Worm (Caenorhabditis elegans) whole organism, early embryonic: ENCODE data around the gene fbxa-138.

Experiments used
- B0310.2 ChIP-seq: sonication (generic microtip); optimal IDR thresholded peaks from 2 replicates; lab custom pipeline; 2016; ENCODE audit warnings: mild to moderate bottlenecking, missing genetic modification characterization, missing compliant biosample characterization
- F13C5.2 ChIP-seq: sonication (generic microtip); optimal IDR thresholded peaks from 2 replicates; lab custom pipeline; 2017; ENCODE audit warnings: mild to moderate bottlenecking, missing genetic modification characterization, inconsistent platforms, missing compliant biosample characterization
- aly-1 ChIP-seq: sonication (generic microtip); optimal IDR thresholded peaks from 2 replicates; lab custom pipeline; 2016; ENCODE audit warnings: missing genetic modification characterization, missing compliant biosample characterization
- ceh-13 ChIP-seq: fragments of 200-800 bp; sonication (Bioruptor generic); optimal IDR thresholded peaks from 2 replicates; lab custom pipeline; 2018; ENCODE audit warnings: mild to moderate bottlenecking, missing genetic modification characterization, missing compliant biosample characterization
- flt-1 ChIP-seq: fragments of 200-800 bp; sonication (Bioruptor generic); IDR thresholded peaks from 2 replicates; pipeline ENCODE4 v1.3.6; 2022; ENCODE audit warnings: missing genetic modification characterization, missing compliant biosample characterization
- hmbx-1 ChIP-seq: sonication (generic microtip); optimal IDR thresholded peaks from 2 replicates; lab custom pipeline; 2016; ENCODE audit warnings: mild to moderate bottlenecking, missing genetic modification characterization, missing compliant biosample characterization
- scrt-1 ChIP-seq: fragments of 200-800 bp; sonication (Bioruptor generic); IDR thresholded peaks from 2 replicates; pipeline ENCODE4 v1.3.6; 2022; ENCODE audit warnings: missing genetic modification characterization, missing compliant biosample characterization
- sea-1 ChIP-seq: fragments of 200-800 bp; sonication (Bioruptor generic); conservative IDR thresholded peaks from 2 replicates; pipeline ENCODE4 v1.3.6; 2022; ENCODE audit warnings: missing genetic modification characterization, missing compliant biosample characterization
- tbx-11 ChIP-seq: fragments of 200-800 bp; sonication (Bioruptor generic); IDR thresholded peaks from 2 replicates; pipeline ENCODE4 v1.3.6; 2022; ENCODE audit warnings: missing genetic modification characterization, missing compliant biosample characterization
- tra-4 ChIP-seq: sonication (generic microtip); optimal IDR thresholded peaks from 2 replicates; lab custom pipeline; 2017; ENCODE audit warnings: missing genetic modification characterization, missing compliant biosample characterization

Gene fbxa-138

DNA sequence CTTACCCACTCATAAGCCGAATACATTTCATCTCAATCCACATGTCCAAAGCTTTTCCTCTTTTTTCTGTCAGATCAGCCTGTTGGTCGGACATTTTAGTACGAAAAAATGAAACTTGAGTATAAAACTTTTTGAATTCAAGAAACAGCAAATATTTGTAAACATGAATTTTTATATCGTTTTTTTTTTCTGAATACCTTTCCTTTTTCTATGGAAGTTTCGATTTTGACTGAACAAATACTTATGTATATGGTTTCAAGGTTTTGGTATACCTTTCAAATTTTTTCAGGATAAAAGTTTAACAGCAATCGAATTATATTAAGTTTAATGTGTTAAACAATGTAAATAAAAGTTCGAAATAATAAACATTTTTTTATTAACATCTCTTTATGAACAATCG lies 43.8 kb downstream of the fbxa-138 start, which contains the start of gene fbxa-5:
fbxa-5 (minus strand) TSS at position 101 of the 400 bp plus-strand sequence.
- TF ChIP-seq aly-1 = no peak
- no peak for TF ChIP-seq hmbx-1
- TF ChIP-seq tra-4 = no peak
- no peak for TF ChIP-seq B0310.2 (tag; lab: Kevin White, UChicago)
- TF ChIP-seq ceh-13 = no peak
- no peak for TF ChIP-seq flt-1 (GFP tag; lab: Robert Waterston, UW)
- no peak for TF ChIP-seq sea-1
- no peak for TF ChIP-seq scrt-1
- TF ChIP-seq tbx-11 (GFP tag; lab: Robert Waterston, UW) = no peak
- no peak for TF ChIP-seq F13C5.2 (tag; lab: Kevin White, UChicago)
